Worm (Caenorhabditis elegans) whole organism, late embryonic: ENCODE data around the gene pole-4.

ENCODE experiments used
- F13H6.1 ChIP-seq: sonication (generic microtip); optimal IDR thresholded peaks from 2 replicates; lab custom pipeline; 2016; ENCODE audit warnings: missing genetic modification characterization, missing compliant biosample characterization
- K02D7.2 ChIP-seq: sonication (generic microtip); optimal IDR thresholded peaks from 2 replicates; lab custom pipeline; 2017; ENCODE audit warnings: mild to moderate bottlenecking, missing genetic modification characterization, missing compliant biosample characterization
- K09A11.1 ChIP-seq: sonication (generic microtip); optimal IDR thresholded peaks from 2 replicates; lab custom pipeline; 2017; ENCODE audit warnings: antibody characterized with exemption, mild to moderate bottlenecking, missing genetic modification characterization, missing compliant biosample characterization; ENCODE audit not compliant: insufficient read depth
- Y22D7AL.16 ChIP-seq: sonication (generic microtip); optimal IDR thresholded peaks from 2 replicates; lab custom pipeline; 2016; ENCODE audit warnings: missing genetic modification characterization, missing compliant biosample characterization
- ahr-1 ChIP-seq: sonication (generic microtip); optimal IDR thresholded peaks from 2 replicates; lab custom pipeline; 2016; ENCODE audit warnings: missing genetic modification characterization, missing compliant biosample characterization
- ama-1 ChIP-seq: fragments of 150-350 bp; optimal IDR thresholded peaks from 2 replicates; lab custom pipeline; 2014
- ceh-14 ChIP-seq: sonication (generic microtip); optimal IDR thresholded peaks from 2 replicates; lab custom pipeline; 2016; ENCODE audit warnings: missing genotype, missing genetic modification characterization, missing compliant biosample characterization
- ceh-2 ChIP-seq: sonication (generic microtip); optimal IDR thresholded peaks from 2 replicates; lab custom pipeline; 2016; ENCODE audit warnings: missing genotype, missing genetic modification characterization, missing compliant biosample characterization
- ceh-22 ChIP-seq: sonication (generic microtip); optimal IDR thresholded peaks from 2 replicates; lab custom pipeline; 2017; ENCODE audit warnings: missing biosample characterization, missing genetic modification characterization
- ceh-31 ChIP-seq: sonication (generic microtip); optimal IDR thresholded peaks from 2 replicates; lab custom pipeline; 2016; ENCODE audit warnings: missing genetic modification characterization, missing compliant biosample characterization
- ceh-45 ChIP-seq: fragments of 200-800 bp; sonication (Bioruptor generic); IDR thresholded peaks from 2 replicates; pipeline ENCODE4 v1.3.6; 2022; ENCODE audit warnings: missing genetic modification reagents, missing genetic modification characterization, missing compliant biosample characterization
- che-1 ChIP-seq: sonication (generic microtip); optimal IDR thresholded peaks from 2 replicates; lab custom pipeline; 2016; ENCODE audit warnings: mild to moderate bottlenecking, missing genetic modification characterization, missing compliant biosample characterization
- dve-1 ChIP-seq: sonication (generic microtip); optimal IDR thresholded peaks from 2 replicates; lab custom pipeline; 2017; ENCODE audit warnings: antibody characterized with exemption, mild to moderate bottlenecking, missing genetic modification characterization, missing compliant biosample characterization
- ets-4 ChIP-seq: sonication (generic microtip); optimal IDR thresholded peaks from 2 replicates; lab custom pipeline; 2016; ENCODE audit warnings: missing genetic modification characterization, missing compliant biosample characterization
- fax-1 ChIP-seq: sonication (generic microtip); optimal IDR thresholded peaks from 2 replicates; lab custom pipeline; 2016; ENCODE audit warnings: missing genotype, missing genetic modification characterization, missing compliant biosample characterization
- gmeb-2 ChIP-seq: sonication (generic microtip); optimal IDR thresholded peaks from 2 replicates; lab custom pipeline; 2016; ENCODE audit warnings: missing genetic modification characterization, inconsistent platforms, missing compliant biosample characterization
- hlh-13 ChIP-seq: fragments of 200-800 bp; sonication (Bioruptor generic); optimal IDR thresholded peaks from 2 replicates; lab custom pipeline; 2018; ENCODE audit warnings: mild to moderate bottlenecking, missing genetic modification characterization, missing compliant biosample characterization
- hlh-15 ChIP-seq: sonication (generic microtip); optimal IDR thresholded peaks from 2 replicates; lab custom pipeline; 2016; ENCODE audit warnings: missing genetic modification characterization, missing compliant biosample characterization
- hlh-6 ChIP-seq: sonication (generic microtip); optimal IDR thresholded peaks from 2 replicates; lab custom pipeline; 2016; ENCODE audit warnings: missing genotype, missing genetic modification characterization, missing compliant biosample characterization
- lim-6 ChIP-seq: sonication (generic microtip); optimal IDR thresholded peaks from 2 replicates; lab custom pipeline; 2016; ENCODE audit warnings: missing genetic modification characterization, missing compliant biosample characterization
- lin-11 ChIP-seq: fragments of 200-800 bp; sonication (Bioruptor generic); optimal IDR thresholded peaks from 2 replicates; lab custom pipeline; 2018; ENCODE audit warnings: mild to moderate bottlenecking, missing genetic modification characterization, missing compliant biosample characterization
- madf-2 ChIP-seq: sonication (generic microtip); optimal IDR thresholded peaks from 2 replicates; lab custom pipeline; 2017; ENCODE audit warnings: missing genetic modification characterization, missing compliant biosample characterization
- nfya-1 ChIP-seq: sonication (generic microtip); optimal IDR thresholded peaks from 2 replicates; lab custom pipeline; 2017; ENCODE audit warnings: missing genetic modification characterization, mild to moderate bottlenecking, missing compliant biosample characterization, antibody characterized with exemption, moderate library complexity
- nhr-11 ChIP-seq: fragments of 150-350 bp; optimal IDR thresholded peaks from 2 replicates; lab custom pipeline; 2014; ENCODE audit warnings: missing biosample characterization, missing genetic modification characterization
- pag-3 ChIP-seq: sonication (generic microtip); optimal IDR thresholded peaks from 2 replicates; lab custom pipeline; 2016; ENCODE audit warnings: missing compliant biosample characterization, missing genetic modification characterization, borderline replicate concordance
- pat-9 ChIP-seq: fragments of 200-800 bp; sonication (Bioruptor generic); optimal IDR thresholded peaks from 2 replicates; lab custom pipeline; 2018; ENCODE audit warnings: mild to moderate bottlenecking, missing genetic modification characterization, moderate library complexity, missing compliant biosample characterization
- pax-1 ChIP-seq: fragments of 150-350 bp; optimal IDR thresholded peaks from 2 replicates; lab custom pipeline; 2014; ENCODE audit warnings: missing biosample characterization, missing genetic modification characterization
- pha-4 ChIP-seq: fragments of 150-350 bp; optimal IDR thresholded peaks from 2 replicates; lab custom pipeline; 2018; ENCODE audit warnings: missing biosample characterization, missing genetic modification reagents, missing genetic modification characterization
- ref-2 ChIP-seq: sonication (generic microtip); optimal IDR thresholded peaks from 2 replicates; lab custom pipeline; 2016; ENCODE audit warnings: missing genetic modification characterization, missing compliant biosample characterization
- rnt-1 ChIP-seq: sonication (generic microtip); optimal IDR thresholded peaks from 2 replicates; lab custom pipeline; 2016; ENCODE audit warnings: missing genetic modification characterization, missing compliant biosample characterization
- sdc-2 ChIP-seq: sonication (generic microtip); optimal IDR thresholded peaks from 2 replicates; lab custom pipeline; 2016; ENCODE audit warnings: missing genotype, missing genetic modification characterization, missing compliant biosample characterization
- sox-2 ChIP-seq: fragments of 200-800 bp; sonication (Bioruptor generic); IDR thresholded peaks from 2 replicates; pipeline ENCODE4 v1.3.6; 2022; ENCODE audit warnings: missing genetic modification reagents, missing genetic modification characterization, missing compliant biosample characterization
- sox-4 ChIP-seq: sonication (generic microtip); optimal IDR thresholded peaks from 2 replicates; lab custom pipeline; 2017; ENCODE audit warnings: mild to moderate bottlenecking, missing genetic modification characterization, inconsistent platforms, missing compliant biosample characterization
- ttx-3 ChIP-seq: sonication (generic microtip); optimal IDR thresholded peaks from 2 replicates; lab custom pipeline; 2016; ENCODE audit warnings: missing genetic modification reagents, missing genetic modification characterization, missing compliant biosample characterization
- unc-3 ChIP-seq, 2 experiments: fragments of 200-800 bp in 1 of 2; sonication (Bioruptor generic) in 1 of 2; sonication (generic microtip) in 1 of 2; conservative IDR thresholded peaks in 1 of 2; optimal IDR thresholded peaks in 1 of 2; 2 replicates each; pipeline versions ENCODE4 v1.3.6 to Lab custom; 2016 to 2022; ENCODE audit warnings: missing compliant biosample characterization in 2 of 2, missing genetic modification characterization in 2 of 2, missing genetic modification reagents in 1 of 2
- unc-42 ChIP-seq: sonication (generic microtip); optimal IDR thresholded peaks from 2 replicates; lab custom pipeline; 2016; ENCODE audit warnings: missing genotype, missing genetic modification characterization, missing compliant biosample characterization
- zip-5 ChIP-seq: sonication (generic microtip); optimal IDR thresholded peaks from 2 replicates; lab custom pipeline; 2016; ENCODE audit warnings: missing genetic modification characterization, missing compliant biosample characterization
- ztf-16 ChIP-seq: sonication (generic microtip); optimal IDR thresholded peaks from 2 replicates; lab custom pipeline; 2017; ENCODE audit warnings: missing genetic modification characterization, missing compliant biosample characterization

The pole-4 gene

ce11 chrII:14938319-14938718, 30.8 kb downstream of the pole-4 start:
- no peak for TF ChIP-seq ceh-22 (tag; lab: Kevin White, UChicago)
- TF ChIP-seq unc-42 (tag; lab: Kevin White, UChicago), result peak; percentile 97
- TF ChIP-seq ahr-1 (tag; lab: Kevin White, UChicago), result no peak

ce11 chrII:14935431-14936071, 33.6 kb downstream of the pole-4 start:
- TF ChIP-seq ztf-16 (tag; lab: Kevin White, UChicago), result no peak
- TF ChIP-seq ceh-31, result no peak
- TF ChIP-seq Y22D7AL.16, result no peak
- no peak for TF ChIP-seq unc-3 (GFP tag; conservative IDR thresholded peaks at IDR 0.05; lab: Robert Waterston, UW)
- TF ChIP-seq unc-3 (tag; optimal IDR thresholded peaks at IDR 0.05; lab: Kevin White, UChicago), result no peak
- TF ChIP-seq unc-42 (tag; lab: Kevin White, UChicago), result no peak
- TF ChIP-seq pag-3 (tag; lab: Kevin White, UChicago), result no peak
- TF ChIP-seq sox-2 (GFP tag; lab: Robert Waterston, UW), result no peak
- TF ChIP-seq hlh-6 (tag; lab: Kevin White, UChicago), result no peak
- TF ChIP-seq ceh-14, result no peak
- TF ChIP-seq ama-1 (lab: Kevin White, UChicago), result no peak
- no peak for TF ChIP-seq che-1 (tag; lab: Kevin White, UChicago)
- TF ChIP-seq nfya-1, result no peak
- TF ChIP-seq nhr-11 (tag; lab: Kevin White, UChicago), result no peak
- TF ChIP-seq F13H6.1, result no peak
- no peak for TF ChIP-seq pax-1 (tag; lab: Kevin White, UChicago)
- TF ChIP-seq K09A11.1 (tag; lab: Kevin White, UChicago), result no peak
- no peak for TF ChIP-seq ttx-3 (tag; lab: Kevin White, UChicago)
- TF ChIP-seq rnt-1, result no peak
- no peak for TF ChIP-seq fax-1 (tag; lab: Kevin White, UChicago)

ce11 chrII:14928766-14929165, 40.4 kb downstream of the pole-4 start:
- TF ChIP-seq gmeb-2 (tag; lab: Kevin White, UChicago) (no peak), ztf-16 (tag; lab: Kevin White, UChicago) (no peak), F13H6.1 (no peak), hlh-15 (no peak), lim-6 (tag; lab: Kevin White, UChicago) (no peak), ceh-45 (GFP tag; lab: Robert Waterston, UW) (no peak), pha-4 (tag; lab: Kevin White, UChicago) (no peak), unc-42 (tag; lab: Kevin White, UChicago) (no peak), K02D7.2 (no peak), lin-11 (tag; lab: Kevin White, UChicago) (no peak), hlh-13 (no peak), ref-2 (tag; lab: Kevin White, UChicago) (no peak), ceh-31 (no peak)

- TF ChIP-seq nfya-1 (no peak), pat-9 (tag; lab: Kevin White, UChicago) (no peak), Y22D7AL.16 (no peak), hlh-13 (no peak), sox-4 (no peak), ceh-2 (tag; lab: Kevin White, UChicago) (no peak), madf-2 (no peak), nhr-11 (tag; lab: Kevin White, UChicago) (no peak), zip-5 (no peak), ets-4 (no peak), dve-1 (no peak), sdc-2 (no peak)
- TF ChIP-seq, all 69 proteins: peak for 0
Measured at ce11 chrII:14919148-14919755, 49.9 kb downstream of the pole-4 start, which contains the start of gene pde-3. Gene pde-3 (plus strand): TSS chrII:14919705.
